Worm (Caenorhabditis elegans) whole organism, midembryonic: ENCODE measurements around the gene K08E4.7.

ENCODE experiments used
- cog-1 ChIP-seq: sonication (generic microtip); optimal IDR thresholded peaks from 2 replicates; lab custom pipeline; 2016; ENCODE audit warnings: missing genetic modification characterization, missing compliant biosample characterization
- flt-1 ChIP-seq: fragments of 200-800 bp; sonication (Bioruptor generic); IDR thresholded peaks from 2 replicates; pipeline ENCODE4 v1.3.6; 2022; ENCODE audit warnings: missing genetic modification characterization, missing compliant biosample characterization
- med-1 ChIP-seq: sonication (generic microtip); optimal IDR thresholded peaks from 2 replicates; lab custom pipeline; 2017; ENCODE audit warnings: missing genetic modification characterization, mild to moderate bottlenecking, missing compliant biosample characterization, antibody characterized with exemption, missing genetic modification reagents; ENCODE audit not compliant: insufficient read depth
- tab-1 ChIP-seq: fragments of 200-800 bp; sonication (Bioruptor generic); IDR thresholded peaks from 2 replicates; pipeline ENCODE4 v1.3.6; 2022; ENCODE audit warnings: missing genetic modification characterization, missing compliant biosample characterization

- TF ChIP-seq cog-1 = no peak
- no peak for TF ChIP-seq tab-1 (GFP tag; lab: Robert Waterston, UW)
- no peak for TF ChIP-seq flt-1 (GFP tag; lab: Robert Waterston, UW)
- no peak for TF ChIP-seq med-1
Observed at ce11 chrIV:12109743-12110142, 34.1 kb downstream of the K08E4.7 start.
